Worm (Caenorhabditis elegans) whole organism, mixed stage, embryonic: ENCODE results near the gene E02H9.6.

Experiments
- hlh-1 ChIP-seq: fragments of 150-350 bp; optimal IDR thresholded peaks from 2 replicates; lab custom pipeline; 2014; ENCODE audit warnings: missing biosample characterization, missing genetic modification reagents, missing genetic modification characterization
- lin-13 ChIP-seq: fragments of 150-350 bp; optimal IDR thresholded peaks from 2 replicates; lab custom pipeline; 2014; ENCODE audit warnings: missing biosample characterization, missing genetic modification characterization

DNA sequence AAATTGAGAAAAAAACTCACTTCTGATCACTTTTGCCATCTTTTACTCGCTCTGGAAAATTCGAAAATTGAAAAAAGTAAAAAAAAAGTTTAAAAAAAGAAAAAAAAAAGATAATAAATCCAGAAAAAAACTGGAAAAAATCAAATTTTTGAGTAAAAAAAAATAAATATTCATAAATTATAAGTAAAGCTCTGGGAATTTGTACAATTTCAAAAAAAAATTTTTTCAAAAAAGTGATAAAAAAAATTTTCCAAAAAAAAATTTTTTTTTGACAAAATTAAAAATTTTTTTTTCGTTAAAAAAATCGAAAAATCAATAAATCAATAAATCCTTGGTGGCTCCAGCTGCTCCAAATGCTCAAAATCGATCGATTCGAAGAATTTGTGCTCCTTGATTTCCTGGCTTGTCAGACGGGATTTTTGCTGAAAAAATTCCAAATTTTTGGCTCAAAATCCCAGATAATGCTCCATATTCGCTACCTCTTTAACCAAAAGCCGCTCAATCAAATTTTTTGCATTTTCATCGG is 24.9 kb upstream of the E02H9.6 start, which contains the start of gene mrpl-30:
- TF ChIP-seq lin-13 (tag; lab: Kevin White, UChicago) (no peak), hlh-1 (tag; lab: Kevin White, UChicago) (no peak)
